Fruit fly (Drosophila melanogaster): ENCODE data around the gene Gapvd1.

Gapvd1 gene

dm6 chrX:11295412-11296006 lies 29.7 kb upstream of the Gapvd1 start (continued):
- TF ChIP-seq chif (GFP tag; optimal IDR thresholded peaks at IDR 0.05) (no peak), gcm2 (GFP tag; optimal IDR thresholded peaks at IDR 0.05) (no peak), Gsc (GFP tag; IDR thresholded peaks at IDR 0.05) (no peak)

- TF ChIP-seq CG12236 (GFP tag; optimal IDR thresholded peaks at IDR 0.05): no peak
- TF ChIP-seq psq (GFP tag; optimal IDR thresholded peaks at IDR 0.05): no peak
- TF ChIP-seq CG4360 (GFP tag; IDR thresholded peaks at IDR 0.05): no peak
- no peak for TF ChIP-seq fru (optimal IDR thresholded peaks at IDR 0.05)
- TF ChIP-seq bcd (GFP tag; optimal IDR thresholded peaks at IDR 0.05): no peak
- no peak for TF ChIP-seq tap (tag; optimal IDR thresholded peaks at IDR 0.05)
- no peak for TF ChIP-seq gsb (GFP tag; IDR thresholded peaks at IDR 0.05)
- no peak for TF ChIP-seq CG2129 (GFP tag; IDR thresholded peaks at IDR 0.05; ENCODE audit: partially characterized antibody)
- TF ChIP-seq CG33557 (GFP tag; optimal IDR thresholded peaks at IDR 0.05): no peak
Measured at dm6 chrX:11302683-11303082, 22.5 kb upstream of the Gapvd1 start, which contains the start of gene CG44422. Gene CG44422 (minus strand): TSS chrX:11302783.

- TF ChIP-seq CG8924 (tag; optimal IDR thresholded peaks at IDR 0.05) (no peak), Dip3 (GFP tag; optimal IDR thresholded peaks at IDR 0.05) (no peak), CG12299 (tag; optimal IDR thresholded peaks at IDR 0.05) (no peak), Hmx (GFP tag; optimal IDR thresholded peaks at IDR 0.05) (no peak), mirr (GFP tag; optimal IDR thresholded peaks at IDR 0.05) (no peak), CG11696 (GFP tag; IDR thresholded peaks at IDR 0.05) (no peak), z (GFP tag; IDR thresholded peaks at IDR 0.05) (no peak), CG2116 (GFP tag; optimal IDR thresholded peaks at IDR 0.05) (no peak)
Measured at dm6 chrX:11311108-11311507, 14.1 kb upstream of the Gapvd1 start, which contains the start of gene Ir10a. Gene Ir10a (minus strand): TSS chrX:11311208.

- TF ChIP-seq CTCF (GFP tag; optimal IDR thresholded peaks at IDR 0.05): peak; percentile 74
- no peak for TF ChIP-seq GATAe (GFP tag; conservative IDR thresholded peaks at IDR 0.05)
- TF ChIP-seq wor (GFP tag; IDR thresholded peaks at IDR 0.05): no peak
- TF ChIP-seq Hey (tag; optimal IDR thresholded peaks at IDR 0.05): no peak
- peak; percentile 67 for TF ChIP-seq CG8290 (GFP tag; optimal IDR thresholded peaks at IDR 0.05)
- no peak for TF ChIP-seq CG8290 (tag; optimal IDR thresholded peaks at IDR 0.05)
- TF ChIP-seq Dip2 (GFP tag; IDR thresholded peaks at IDR 0.05): peak; percentile 20; the same call in 1 of the 2 replicates
Measured at dm6 chrX:11319916-11320315, 5.3 kb upstream of the Gapvd1 start.

dm6 chrX:11322257-11322656 lies 2.9 kb upstream of the Gapvd1 start, which contains the start of gene sisA:
Gene sisA (minus strand): TSS chrX:11322357.
- no peak for TF ChIP-seq abd-A (tag; optimal IDR thresholded peaks at IDR 0.05)
- no peak for TF ChIP-seq CG14710 (tag; optimal IDR thresholded peaks at IDR 0.05)
- no peak for TF ChIP-seq CG18011 (GFP tag; optimal IDR thresholded peaks at IDR 0.05)
- peak; percentile 61 for TF ChIP-seq cad (GFP tag; optimal IDR thresholded peaks at IDR 0.05)
- no peak for TF ChIP-seq jing (GFP tag; optimal IDR thresholded peaks at IDR 0.05)

dm6 chrX:11322659-11323058 lies 2.5 kb upstream of the Gapvd1 start:
- TF ChIP-seq CG7357 (GFP tag; IDR thresholded peaks at IDR 0.05) (no peak), p53 (GFP tag; optimal IDR thresholded peaks at IDR 0.05) (no peak), CG11456 (GFP tag; IDR thresholded peaks at IDR 0.05) (no peak), Kr (GFP tag; optimal IDR thresholded peaks at IDR 0.05) (peak; percentile 11), sens (GFP tag) (peak; percentile 45), CG15479 (GFP tag; optimal IDR thresholded peaks at IDR 0.05) (peak; percentile 86), CG15696 (tag; optimal IDR thresholded peaks at IDR 0.05) (no peak), tll (GFP tag; optimal IDR thresholded peaks at IDR 0.05) (peak in 1 of 2 experiments; percentile 95), Med (GFP tag) (peak; percentile 53), D (optimal IDR thresholded peaks at IDR 0.05) (peak; percentile 51), D (GFP tag; optimal IDR thresholded peaks at IDR 0.05) (no peak), CG8944 (GFP tag; optimal IDR thresholded peaks at IDR 0.05) (no peak), Oli (tag; optimal IDR thresholded peaks at IDR 0.05) (no peak)

All from whole organism, embryonic.